Fruit fly (Drosophila melanogaster): Measurements from ENCODE around the gene Mgat2.

Gene Mgat2

dm6 chr3R:30004648-30005047, 17.4 kb downstream of the Mgat2 start, which contains the start of the genes Nlp and Nph (continued):
- TF ChIP-seq exex (tag; optimal IDR thresholded peaks at IDR 0.05): no peak
- TF ChIP-seq repo (GFP tag; optimal IDR thresholded peaks at IDR 0.05): no peak
- no peak for TF ChIP-seq CG4360 (GFP tag; IDR thresholded peaks at IDR 0.05)
- TF ChIP-seq klu (GFP tag; IDR thresholded peaks at IDR 0.05): no peak
- TF ChIP-seq Gug (GFP tag; IDR thresholded peaks at IDR 0.05): no peak; the same call in 3 of the 4 replicates
- TF ChIP-seq YL-1 (GFP tag; optimal IDR thresholded peaks at IDR 0.05): peak; percentile 93
- TF ChIP-seq zfh1 (GFP tag; IDR thresholded peaks at IDR 0.05): 0 out of 3 replicates have a peak, but pooled peaks have one; percentile 3
- no peak for TF ChIP-seq MTF-1 (GFP tag; optimal IDR thresholded peaks at IDR 0.05; ENCODE audit: borderline replicate concordance)
- no peak for TF ChIP-seq ranshi (GFP tag; IDR thresholded peaks at IDR 0.05)
- no peak for TF ChIP-seq CG10543 (GFP tag; optimal IDR thresholded peaks at IDR 0.05)
- peak; percentile 69 for TF ChIP-seq HmgZ (tag; optimal IDR thresholded peaks at IDR 0.05)
- TF ChIP-seq Tbp (GFP tag; optimal IDR thresholded peaks at IDR 0.05): peak; percentile 64
- TF ChIP-seq Rfx (GFP tag; IDR thresholded peaks at IDR 0.05): peak; percentile 48; the same call in 1 of the 2 replicates
- TF ChIP-seq lmd (GFP tag; IDR thresholded peaks at IDR 0.05): no peak
- no peak for TF ChIP-seq CG12104 (GFP tag; optimal IDR thresholded peaks at IDR 0.05)
- TF ChIP-seq Atf6 (GFP tag; IDR thresholded peaks at IDR 0.05): no peak
- no peak for TF ChIP-seq rib (GFP tag; IDR thresholded peaks at IDR 0.05)
- TF ChIP-seq CG18599 (GFP tag; optimal IDR thresholded peaks at IDR 0.05): no peak
- TF ChIP-seq crp (GFP tag; optimal IDR thresholded peaks at IDR 0.05): peak in 1 of 2 experiments; percentile 26
- TF ChIP-seq luna (GFP tag; optimal IDR thresholded peaks at IDR 0.05): no peak
- no peak for TF ChIP-seq tio (GFP tag; optimal IDR thresholded peaks at IDR 0.05)
- TF ChIP-seq hkb (optimal IDR thresholded peaks at IDR 0.05): no peak
- peak; percentile 48; the same call in 1 of the 2 replicates for TF ChIP-seq hkb (GFP tag; IDR thresholded peaks at IDR 0.05)
- no peak for TF ChIP-seq CG2202 (tag; optimal IDR thresholded peaks at IDR 0.05)
- TF ChIP-seq Hr39 (optimal IDR thresholded peaks at IDR 0.05): no peak
- TF ChIP-seq CG13775 (GFP tag; optimal IDR thresholded peaks at IDR 0.05): no peak
- TF ChIP-seq bab2 (GFP tag; optimal IDR thresholded peaks at IDR 0.05): peak; percentile 16
- TF ChIP-seq CG12299 (tag; optimal IDR thresholded peaks at IDR 0.05): no peak
- TF ChIP-seq kay (GFP tag; optimal IDR thresholded peaks at IDR 0.05): no peak
- TF ChIP-seq CG11085 (GFP tag; IDR thresholded peaks at IDR 0.05): no peak
- TF ChIP-seq salm (tag; optimal IDR thresholded peaks at IDR 0.05): no peak
- TF ChIP-seq nmo (GFP tag; optimal IDR thresholded peaks at IDR 0.05): peak; percentile 67
- TF ChIP-seq en (GFP tag; optimal IDR thresholded peaks at IDR 0.05): no peak
- 0 out of 2 replicates have a peak, but pooled peaks have one; percentile 35 for TF ChIP-seq CG7372 (GFP tag; IDR thresholded peaks at IDR 0.05)
- TF ChIP-seq CG13624 (GFP tag; optimal IDR thresholded peaks at IDR 0.05): peak; percentile 28
- TF ChIP-seq Dll (GFP tag; IDR thresholded peaks at IDR 0.05; ENCODE audit: partially characterized antibody): peak; percentile 96
- TF ChIP-seq CG1792 (GFP tag; optimal IDR thresholded peaks at IDR 0.05): no peak
- TF ChIP-seq CG11695 (GFP tag; IDR thresholded peaks at IDR 0.05): no peak
- no peak for TF ChIP-seq CG9609 (GFP tag; optimal IDR thresholded peaks at IDR 0.05)
- TF ChIP-seq TFAM (GFP tag; optimal IDR thresholded peaks at IDR 0.05): no peak
- no peak for TF ChIP-seq grn (GFP tag; optimal IDR thresholded peaks at IDR 0.05)
- TF ChIP-seq CG1832 (GFP tag; optimal IDR thresholded peaks at IDR 0.05): no peak
- no peak for TF ChIP-seq Dfd (GFP tag; optimal IDR thresholded peaks at IDR 0.05)
- no peak for TF ChIP-seq GATAe (GFP tag; conservative IDR thresholded peaks at IDR 0.05)
- TF ChIP-seq twi (tag; optimal IDR thresholded peaks at IDR 0.05): peak; percentile 41
- no peak for TF ChIP-seq Nf-YA (GFP tag; IDR thresholded peaks at IDR 0.05)
- TF ChIP-seq CG17328 (GFP tag; IDR thresholded peaks at IDR 0.05): no peak
- peak in 1 of 2 experiments; percentile 9 for TF ChIP-seq insv (GFP tag; optimal IDR thresholded peaks at IDR 0.05)
- no peak for TF ChIP-seq cad (GFP tag; optimal IDR thresholded peaks at IDR 0.05)
- TF ChIP-seq CG9876 (GFP tag; optimal IDR thresholded peaks at IDR 0.05): no peak
- no peak for TF ChIP-seq ap (GFP tag; IDR thresholded peaks at IDR 0.05)
- TF ChIP-seq ttk (GFP tag; IDR thresholded peaks at IDR 0.05): no peak
- TF ChIP-seq pzg (GFP tag; optimal IDR thresholded peaks at IDR 0.05): peak; percentile 77

Measured in whole organism, embryonic.